Worm (Caenorhabditis elegans): Measurements from ENCODE around the gene E02H4.2.

E02H4.2 gene

DNA sequence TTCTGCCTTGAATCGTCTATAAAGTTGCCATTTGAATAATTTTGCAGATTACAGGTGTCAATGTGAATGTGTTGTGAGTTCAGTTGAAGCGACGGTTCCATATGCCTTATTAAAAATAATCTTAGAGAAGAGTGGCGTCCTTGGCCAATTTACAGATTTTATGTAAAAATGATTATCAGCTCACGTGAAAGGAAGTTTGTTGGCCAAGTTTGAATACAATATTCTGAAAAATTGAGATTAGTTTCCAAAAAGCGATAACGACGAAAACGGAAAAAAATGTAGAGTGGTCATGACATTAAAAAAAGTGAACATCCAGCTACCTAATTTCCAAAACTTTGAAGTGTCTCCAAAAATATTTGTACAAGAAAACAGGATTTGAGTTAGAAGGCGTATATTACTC lies 26.4 kb downstream of the E02H4.2 start, which contains the start of gene E02H4.5:
E02H4.5 (minus strand) TSS at position 101 of the 400 bp plus-strand sequence.
- TF ChIP-seq skn-1 (tag; optimal IDR thresholded peaks at IDR 0.05) (no peak), ceh-82 (tag; optimal IDR thresholded peaks at IDR 0.05) (no peak), ama-1 (optimal IDR thresholded peaks at IDR 0.05) (no peak), mdl-1 (tag; optimal IDR thresholded peaks at IDR 0.05) (no peak), nhr-76 (tag; optimal IDR thresholded peaks at IDR 0.05) (no peak), mab-9 (GFP tag; IDR thresholded peaks at IDR 0.05) (no peak), unc-130 (tag; optimal IDR thresholded peaks at IDR 0.05) (no peak), elt-2 (tag; optimal IDR thresholded peaks at IDR 0.05) (no peak), irx-1 (tag; optimal IDR thresholded peaks at IDR 0.05) (no peak), lin-35 (GFP tag; optimal IDR thresholded peaks at IDR 0.05) (no peak), nhr-47 (tag; optimal IDR thresholded peaks at IDR 0.05) (no peak), ces-1 (GFP tag; optimal IDR thresholded peaks at IDR 0.05) (no peak), dpl-1 (GFP tag; optimal IDR thresholded peaks at IDR 0.05) (no peak), dsc-1 (tag; optimal IDR thresholded peaks at IDR 0.05) (no peak), C34B4.2 (tag; optimal IDR thresholded peaks at IDR 0.05) (no peak), nhr-12 (tag; optimal IDR thresholded peaks at IDR 0.05) (no peak), nhr-77 (tag; optimal IDR thresholded peaks at IDR 0.05) (no peak), ceh-88 (GFP tag; IDR thresholded peaks at IDR 0.05) (no peak), hlh-4 (tag; optimal IDR thresholded peaks at IDR 0.05) (no peak)

- TF ChIP-seq ceh-8 (GFP tag; optimal IDR thresholded peaks at IDR 0.05) = no peak
Measured at ce11 chrX:14252042-14252441, 29.4 kb downstream of the E02H4.2 start, which contains the start of gene E02H4.6. E02H4.6 (minus strand) TSS chrX:14252142.

DNA sequence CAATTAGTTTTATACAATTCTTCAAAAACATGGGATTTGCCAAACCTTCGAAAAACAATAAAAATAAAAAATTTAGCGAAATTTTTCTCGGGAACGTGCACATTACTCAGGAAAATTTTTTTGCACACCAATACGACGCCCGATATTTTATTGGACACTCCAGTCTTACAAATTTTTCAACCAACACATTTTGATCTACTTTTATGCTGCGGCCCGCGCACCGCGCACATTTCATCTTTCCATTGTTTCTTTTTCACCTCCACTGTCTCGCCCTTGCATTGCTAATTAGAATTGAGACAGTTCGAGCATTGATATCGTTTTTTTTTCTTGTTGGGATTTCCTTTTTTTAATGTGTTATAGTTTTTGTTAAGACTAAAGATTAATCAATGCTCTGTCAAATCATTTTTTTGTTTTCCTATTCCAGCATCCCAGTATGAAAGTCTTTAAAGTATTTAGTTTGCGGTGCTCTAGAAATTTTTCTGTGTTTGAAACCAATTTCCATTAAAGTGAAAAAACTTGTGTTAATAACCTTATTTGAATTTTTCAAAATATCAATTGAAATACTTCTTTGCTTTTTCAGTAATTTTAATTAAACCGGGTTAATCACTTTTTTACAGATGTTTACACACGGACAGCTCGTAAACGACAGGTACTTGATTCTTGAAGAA lies 33.9 kb downstream of the E02H4.2 start, which contains the start of gene K04C1.5:
K04C1.5 (plus strand) TSS at position 618 of the 668 bp plus-strand sequence.
- TF ChIP-seq unc-62 (GFP tag; optimal IDR thresholded peaks at IDR 0.05) (no peak), pax-3 (tag; optimal IDR thresholded peaks at IDR 0.05) (no peak), egl-27 (tag; optimal IDR thresholded peaks at IDR 0.05) (no peak), lin-15B (tag; optimal IDR thresholded peaks at IDR 0.05) (no peak), ceh-88 (GFP tag; IDR thresholded peaks at IDR 0.05) (no peak), egl-13 (tag; optimal IDR thresholded peaks at IDR 0.05) (no peak), nhr-19 (GFP tag; conservative IDR thresholded peaks at IDR 0.05) (no peak), F16B12.6 (tag; optimal IDR thresholded peaks at IDR 0.05) (no peak), nhr-28 (tag; optimal IDR thresholded peaks at IDR 0.05) (no peak), grh-1 (GFP tag; IDR thresholded peaks at IDR 0.05) (no peak), ets-5 (GFP tag; IDR thresholded peaks at IDR 0.05) (no peak), fos-1 (tag; optimal IDR thresholded peaks at IDR 0.05) (no peak), nhr-20 (tag; optimal IDR thresholded peaks at IDR 0.05) (no peak), alr-1 (tag; optimal IDR thresholded peaks at IDR 0.05; ENCODE audit: borderline replicate concordance) (no peak), nhr-11 (tag; optimal IDR thresholded peaks at IDR 0.05) (no peak), fkh-4 (tag; optimal IDR thresholded peaks at IDR 0.05; ENCODE audit: borderline replicate concordance) (no peak), irx-1 (tag; optimal IDR thresholded peaks at IDR 0.05) (no peak), nhr-71 (tag; optimal IDR thresholded peaks at IDR 0.05) (no peak), nhr-47 (tag; optimal IDR thresholded peaks at IDR 0.05) (no peak)

- TF ChIP-seq nhr-71 (tag; optimal IDR thresholded peaks at IDR 0.05) (no peak), snu-23 (GFP tag; optimal IDR thresholded peaks at IDR 0.05) (no peak), nhr-12 (tag; optimal IDR thresholded peaks at IDR 0.05) (no peak), mef-2 (tag; optimal IDR thresholded peaks at IDR 0.05) (no peak), unc-86 (tag; optimal IDR thresholded peaks at IDR 0.05) (no peak), ama-1 (optimal IDR thresholded peaks at IDR 0.05) (no peak), unc-98 (GFP tag; IDR thresholded peaks at IDR 0.05) (no peak), aly-2 (tag; optimal IDR thresholded peaks at IDR 0.05) (no peak)
Measured at ce11 chrX:14246518-14246917, 34.9 kb downstream of the E02H4.2 start, which contains the start of gene mlc-6. mlc-6 (minus strand) TSS chrX:14246618.
